Fruit fly (Drosophila melanogaster): Measurements from ENCODE around the gene upd1.
A peak's percentile ranks its signal among the peaks of the same experiment; 100 is the strongest.

upd1 gene

dm6 chrX:18262151-18262550, 46.9 kb downstream of the upd1 start:
- TF ChIP-seq CG3032 (tag; optimal IDR thresholded peaks at IDR 0.05) (peak; percentile 18), Hr39 (GFP tag; optimal IDR thresholded peaks at IDR 0.05) (no peak), CG4318 (GFP tag; optimal IDR thresholded peaks at IDR 0.05) (peak; percentile 11), Eip78C (GFP tag) (peak; percentile 76), CG10669 (GFP tag; optimal IDR thresholded peaks at IDR 0.05) (no peak), dsx (GFP tag; optimal IDR thresholded peaks at IDR 0.05; ENCODE audit: poor library complexity, severe bottlenecking) (no peak), CG8119 (GFP tag; IDR thresholded peaks at IDR 0.05) (0 out of 3 replicates have a peak, but pooled peaks have one; percentile 19), Ets96B (tag; optimal IDR thresholded peaks at IDR 0.05) (peak; percentile 11), ss (GFP tag; optimal IDR thresholded peaks at IDR 0.05) (peak in 1 of 2 experiments; percentile 29), lz (GFP tag; optimal IDR thresholded peaks at IDR 0.05) (no peak), CG6854 (GFP tag; optimal IDR thresholded peaks at IDR 0.05) (no peak), CG32006 (GFP tag; optimal IDR thresholded peaks at IDR 0.05) (peak; percentile 38), svp (GFP tag) (peak; percentile 28), Met (GFP tag; optimal IDR thresholded peaks at IDR 0.05) (no peak), Blimp-1 (GFP tag; optimal IDR thresholded peaks at IDR 0.05) (no peak), cyc (GFP tag; optimal IDR thresholded peaks at IDR 0.05) (no peak), CG7368 (GFP tag; optimal IDR thresholded peaks at IDR 0.05) (no peak), CG10631 (GFP tag; optimal IDR thresholded peaks at IDR 0.05) (peak; percentile 7)

dm6 chrX:18261494-18261893, 47.6 kb downstream of the upd1 start:
- TF ChIP-seq Smox (GFP tag; optimal IDR thresholded peaks at IDR 0.05), result no peak
- TF ChIP-seq CG11294 (GFP tag; IDR thresholded peaks at IDR 0.05), result no peak
- TF ChIP-seq Sox102F (GFP tag; optimal IDR thresholded peaks at IDR 0.05), result no peak
- peak; percentile 11 for TF ChIP-seq svp (GFP tag)

dm6 chrX:18259984-18260550, 49.0 kb downstream of the upd1 start:
- TF ChIP-seq ss (GFP tag; optimal IDR thresholded peaks at IDR 0.05) (no peak), CG34406 (GFP tag; optimal IDR thresholded peaks at IDR 0.05) (no peak), topi (GFP tag; optimal IDR thresholded peaks at IDR 0.05) (no peak), CG32006 (GFP tag; optimal IDR thresholded peaks at IDR 0.05) (no peak), lz (GFP tag; optimal IDR thresholded peaks at IDR 0.05) (no peak), CG10669 (GFP tag; optimal IDR thresholded peaks at IDR 0.05) (no peak), fd59A (GFP tag; optimal IDR thresholded peaks at IDR 0.05) (no peak), dac (GFP tag; optimal IDR thresholded peaks at IDR 0.05) (no peak), Met (GFP tag; optimal IDR thresholded peaks at IDR 0.05) (no peak), Eip93F (GFP tag; optimal IDR thresholded peaks at IDR 0.05) (no peak), CG6854 (GFP tag; optimal IDR thresholded peaks at IDR 0.05) (no peak), CG11902 (GFP tag; optimal IDR thresholded peaks at IDR 0.05) (no peak), Blimp-1 (GFP tag; optimal IDR thresholded peaks at IDR 0.05) (no peak), Lpt (GFP tag; optimal IDR thresholded peaks at IDR 0.05) (no peak), achi (GFP tag; optimal IDR thresholded peaks at IDR 0.05) (no peak), CG3032 (tag; optimal IDR thresholded peaks at IDR 0.05) (no peak), CG8119 (GFP tag; IDR thresholded peaks at IDR 0.05) (no peak), CG1621 (tag; optimal IDR thresholded peaks at IDR 0.05) (no peak), Sox102F (GFP tag; optimal IDR thresholded peaks at IDR 0.05) (no peak)

dm6 chrX:18259417-18259816, 49.7 kb downstream of the upd1 start, which contains the start of gene CG15059:
Gene CG15059 (minus strand): TSS chrX:18259517.
- TF ChIP-seq Smox (GFP tag; optimal IDR thresholded peaks at IDR 0.05) (no peak), CG4318 (GFP tag; optimal IDR thresholded peaks at IDR 0.05) (no peak), lz (GFP tag; optimal IDR thresholded peaks at IDR 0.05) (no peak), Sox15 (GFP tag; optimal IDR thresholded peaks at IDR 0.05) (no peak), eg (GFP tag; IDR thresholded peaks at IDR 0.05) (no peak), Lpt (GFP tag; optimal IDR thresholded peaks at IDR 0.05) (no peak), Met (GFP tag; optimal IDR thresholded peaks at IDR 0.05) (no peak), CG8632 (GFP tag; optimal IDR thresholded peaks at IDR 0.05) (no peak), salr (GFP tag; optimal IDR thresholded peaks at IDR 0.05) (no peak), topi (GFP tag; optimal IDR thresholded peaks at IDR 0.05) (no peak), Blimp-1 (GFP tag; optimal IDR thresholded peaks at IDR 0.05) (no peak), CG6854 (GFP tag; optimal IDR thresholded peaks at IDR 0.05) (no peak), pdm3 (GFP tag; optimal IDR thresholded peaks at IDR 0.05) (no peak)
